Fruit fly (Drosophila melanogaster): ENCODE measurements around the gene CG3457.
A peak's percentile ranks its signal among the peaks of the same experiment; 100 is the strongest.

The CG3457 gene

DNA sequence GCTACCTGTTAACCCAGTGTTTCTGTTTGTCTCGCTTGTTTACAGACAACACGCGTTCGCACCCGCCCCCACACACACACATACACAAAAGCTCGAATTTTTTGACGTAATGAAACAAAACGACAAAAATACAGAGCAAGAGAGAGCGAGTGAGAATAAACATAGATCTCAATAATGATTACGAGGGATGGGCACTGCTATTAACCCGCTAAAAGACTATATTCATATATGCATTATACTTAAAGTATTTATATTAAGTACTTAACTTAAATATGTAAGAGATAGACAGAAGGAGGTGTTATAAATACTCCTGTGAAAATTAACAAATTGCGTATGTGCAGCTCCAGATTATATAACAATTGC lies 45.8 kb upstream of the CG3457 start (continued):
- peak; percentile 14 for TF ChIP-seq OdsH (GFP tag; optimal IDR thresholded peaks at IDR 0.05)
- peak; percentile 30 for TF ChIP-seq CG6792 (GFP tag; optimal IDR thresholded peaks at IDR 0.05)
- no peak for TF ChIP-seq CG11294 (GFP tag; IDR thresholded peaks at IDR 0.05)
- TF ChIP-seq esn (GFP tag; optimal IDR thresholded peaks at IDR 0.05) = peak; percentile 42
- TF ChIP-seq CG34406 (GFP tag; optimal IDR thresholded peaks at IDR 0.05) = peak; percentile 29
- peak; percentile 41 for TF ChIP-seq Hr4 (GFP tag; optimal IDR thresholded peaks at IDR 0.05)
- TF ChIP-seq salr (GFP tag; optimal IDR thresholded peaks at IDR 0.05) = peak in 1 of 2 experiments; percentile 18

DNA sequence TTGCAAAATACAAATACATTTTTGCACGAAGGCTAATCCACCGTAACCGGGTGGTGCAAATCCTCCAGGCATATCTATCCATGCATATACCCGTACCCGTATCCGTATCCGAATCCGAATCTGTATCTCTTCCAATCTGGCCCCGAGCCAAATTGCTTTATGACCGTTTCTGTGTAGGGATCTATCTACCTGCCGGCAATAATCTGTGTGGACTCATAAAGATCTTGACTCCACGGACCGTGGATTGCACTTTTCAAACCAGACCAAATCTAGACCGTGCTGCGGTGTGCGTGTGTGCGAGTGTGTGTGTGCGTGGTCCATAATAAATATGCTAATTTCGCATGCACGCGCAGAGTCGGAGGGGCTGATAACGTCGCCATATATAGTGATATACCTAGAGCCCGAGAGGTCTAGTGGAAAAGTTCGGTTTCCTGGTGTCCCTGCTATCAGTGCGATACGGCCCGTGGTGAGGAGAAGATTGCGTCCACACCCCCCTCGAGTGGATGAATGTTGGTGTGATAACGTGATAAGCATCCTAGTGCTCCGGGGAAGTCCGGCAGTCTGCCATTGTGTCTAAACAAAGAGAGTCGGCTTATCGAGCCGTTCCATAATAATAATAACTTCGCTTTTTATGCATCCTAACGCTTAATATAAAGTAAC lies 45.2 kb upstream of the CG3457 start:
- TF ChIP-seq vri (GFP tag; optimal IDR thresholded peaks at IDR 0.05) (peak; percentile 86), svp (GFP tag) (peak; percentile 78), Sox14 (GFP tag; optimal IDR thresholded peaks at IDR 0.05) (peak; percentile 24), CG6792 (GFP tag; optimal IDR thresholded peaks at IDR 0.05) (no peak)

- TF ChIP-seq svp (GFP tag) = peak; percentile 7
- no peak for TF ChIP-seq Gug (GFP tag; IDR thresholded peaks at IDR 0.05)
Measured at dm6 chrX:2142935-2143312, 44.7 kb upstream of the CG3457 start.

dm6 chrX:2145114-2145513 lies 42.5 kb upstream of the CG3457 start, which contains the start of gene Pgd:
Pgd (plus strand) TSS chrX:2145136.
- TF ChIP-seq eg (GFP tag; IDR thresholded peaks at IDR 0.05) (peak; percentile 36; the same call in 2 of the 3 replicates), CG10669 (GFP tag; optimal IDR thresholded peaks at IDR 0.05) (no peak), Ets96B (tag; optimal IDR thresholded peaks at IDR 0.05) (no peak), Sox14 (GFP tag; optimal IDR thresholded peaks at IDR 0.05) (peak; percentile 1), CG8119 (GFP tag; IDR thresholded peaks at IDR 0.05) (0 out of 3 replicates have a peak, but pooled peaks have one; percentile 13), ss (GFP tag; optimal IDR thresholded peaks at IDR 0.05) (peak in 1 of 2 experiments; percentile 28), CG15336 (GFP tag; IDR thresholded peaks at IDR 0.05) (peak; percentile 34; the same call in 1 of the 2 replicates), Lpt (GFP tag; optimal IDR thresholded peaks at IDR 0.05) (no peak), vri (GFP tag; optimal IDR thresholded peaks at IDR 0.05) (no peak), cyc (GFP tag; optimal IDR thresholded peaks at IDR 0.05) (no peak), fkh (GFP tag; optimal IDR thresholded peaks at IDR 0.05) (no peak), esn (GFP tag; optimal IDR thresholded peaks at IDR 0.05) (no peak), CG6276 (GFP tag; optimal IDR thresholded peaks at IDR 0.05) (no peak), CG1621 (tag; optimal IDR thresholded peaks at IDR 0.05) (peak; percentile 44), CG8319 (GFP tag; optimal IDR thresholded peaks at IDR 0.05) (no peak), dsx (GFP tag; optimal IDR thresholded peaks at IDR 0.05; ENCODE audit: poor library complexity, severe bottlenecking) (peak; percentile 59), OdsH (GFP tag; optimal IDR thresholded peaks at IDR 0.05) (no peak), CG3919 (GFP tag; optimal IDR thresholded peaks at IDR 0.05) (no peak), lz (GFP tag; optimal IDR thresholded peaks at IDR 0.05) (no peak), spab (GFP tag; optimal IDR thresholded peaks at IDR 0.05) (no peak), topi (GFP tag; optimal IDR thresholded peaks at IDR 0.05) (no peak), Sox102F (GFP tag; optimal IDR thresholded peaks at IDR 0.05) (no peak), CG4318 (GFP tag; optimal IDR thresholded peaks at IDR 0.05) (no peak), CG7368 (GFP tag; optimal IDR thresholded peaks at IDR 0.05) (no peak), Ets21C (GFP tag; optimal IDR thresholded peaks at IDR 0.05) (no peak), Sox15 (GFP tag; optimal IDR thresholded peaks at IDR 0.05) (no peak), CG31627 (GFP tag; optimal IDR thresholded peaks at IDR 0.05) (no peak), Met (GFP tag; optimal IDR thresholded peaks at IDR 0.05) (no peak), Eip78C (GFP tag) (no peak)

Data from whole organism, prepupa.